Worm (Caenorhabditis elegans): ENCODE measurements around the gene clec-231.

Gene clec-231

ce11 chrV:15318638-15319037, 31.9 kb downstream of the clec-231 start, which contains the start of gene nhr-291 (continued):
- TF ChIP-seq fos-1 (tag; optimal IDR thresholded peaks at IDR 0.05) = no peak

ce11 chrV:15315827-15316527, 34.5 kb downstream of the clec-231 start, which contains the start of the genes srt-22 and nhr-246:
TSS of gene srt-22 (minus strand) at chrV:15315927.
TSS of gene nhr-246 (plus strand) at chrV:15316477.
- no peak for TF ChIP-seq lin-39 (tag; optimal IDR thresholded peaks at IDR 0.05)
- TF ChIP-seq elt-2 (tag; optimal IDR thresholded peaks at IDR 0.05) = peak; percentile 11
- TF ChIP-seq nhr-85 (tag) = no peak

- no peak for TF ChIP-seq unc-86 (tag; optimal IDR thresholded peaks at IDR 0.05)
- TF ChIP-seq zag-1 (tag; optimal IDR thresholded peaks at IDR 0.05) = no peak
- no peak for TF ChIP-seq hlh-4 (tag; optimal IDR thresholded peaks at IDR 0.05)
- TF ChIP-seq hpl-2 (GFP tag; optimal IDR thresholded peaks at IDR 0.05) = no peak
These were observed 37.0 kb downstream of the clec-231 start for ce11 chrV:15313529-15313928.

- TF ChIP-seq nhr-12 (tag; optimal IDR thresholded peaks at IDR 0.05) = no peak
- TF ChIP-seq C04F5.9 (tag; optimal IDR thresholded peaks at IDR 0.05) = no peak
- TF ChIP-seq egl-27 (tag; optimal IDR thresholded peaks at IDR 0.05) = no peak
- TF ChIP-seq ztf-11 (tag; optimal IDR thresholded peaks at IDR 0.05) = no peak
- no peak for TF ChIP-seq irx-1 (tag; optimal IDR thresholded peaks at IDR 0.05)
- no peak for TF ChIP-seq grh-1 (GFP tag; IDR thresholded peaks at IDR 0.05)
- TF ChIP-seq mab-9 (GFP tag; IDR thresholded peaks at IDR 0.05) = no peak
- no peak for TF ChIP-seq alr-1 (tag; optimal IDR thresholded peaks at IDR 0.05; ENCODE audit: borderline replicate concordance)
- no peak for TF ChIP-seq unc-130 (tag; optimal IDR thresholded peaks at IDR 0.05)
- TF ChIP-seq nhr-28 (tag; optimal IDR thresholded peaks at IDR 0.05) = no peak
- no peak for TF ChIP-seq tlp-1 (tag; optimal IDR thresholded peaks at IDR 0.05)
- no peak for TF ChIP-seq efl-3 (GFP tag; optimal IDR thresholded peaks at IDR 0.05)
- no peak for TF ChIP-seq lin-35 (GFP tag; optimal IDR thresholded peaks at IDR 0.05)
- no peak for TF ChIP-seq F16B12.6 (tag; optimal IDR thresholded peaks at IDR 0.05)
- TF ChIP-seq elt-2 (tag; optimal IDR thresholded peaks at IDR 0.05) = no peak
- no peak for TF ChIP-seq nhr-20 (tag; optimal IDR thresholded peaks at IDR 0.05)
- TF ChIP-seq hlh-17 (GFP tag; optimal IDR thresholded peaks at IDR 0.05; ENCODE audit: borderline replicate concordance) = no peak
These were observed 39.7 kb downstream of the clec-231 start, which contains the start of gene irld-62 for ce11 chrV:15310780-15311179. TSS of gene irld-62 (plus strand) at chrV:15311080.

- TF ChIP-seq nhr-71 (tag; optimal IDR thresholded peaks at IDR 0.05) = peak; percentile 47
- TF ChIP-seq hlh-4 (tag; optimal IDR thresholded peaks at IDR 0.05) = peak; percentile 98
- no peak for TF ChIP-seq ama-1 (optimal IDR thresholded peaks at IDR 0.05)
- TF ChIP-seq unc-62 (GFP tag; optimal IDR thresholded peaks at IDR 0.05) = no peak
- peak; percentile 42 for TF ChIP-seq nhr-47 (tag; optimal IDR thresholded peaks at IDR 0.05)
- TF ChIP-seq fkh-8 (tag; optimal IDR thresholded peaks at IDR 0.05) = peak; percentile 64
These were observed 41.5 kb downstream of the clec-231 start, which contains the start of gene srz-10 for ce11 chrV:15309011-15309410. TSS of gene srz-10 (minus strand) at chrV:15309098.

ce11 chrV:15306745-15307144, 43.8 kb downstream of the clec-231 start, which contains the start of gene T26H8.4:
TSS of gene T26H8.4 (minus strand) at chrV:15306845.
- no peak for TF ChIP-seq ceh-88 (GFP tag; IDR thresholded peaks at IDR 0.05)
- TF ChIP-seq unc-30 (tag; optimal IDR thresholded peaks at IDR 0.05) = no peak
- TF ChIP-seq tbx-2 (tag; optimal IDR thresholded peaks at IDR 0.05) = no peak
- TF ChIP-seq mdl-1 (tag; optimal IDR thresholded peaks at IDR 0.05) = no peak
- TF ChIP-seq pax-3 (tag; optimal IDR thresholded peaks at IDR 0.05) = peak; percentile 66
- no peak for TF ChIP-seq jun-1 (tag; optimal IDR thresholded peaks at IDR 0.05)
